Fruit fly (Drosophila melanogaster): Measurements from ENCODE around the gene alphaTub85E.
A peak's percentile ranks its signal among the peaks of the same experiment; 100 is the strongest.

The alphaTub85E gene

dm6 chr3R:9767620-9768592 lies 34.9 kb upstream of the alphaTub85E start, which contains the start of gene Naa80 (continued):
- TF ChIP-seq Sox14 (GFP tag; optimal IDR thresholded peaks at IDR 0.05) (peak; percentile 83), Hr39 (GFP tag; optimal IDR thresholded peaks at IDR 0.05) (peak; percentile 67), eg (GFP tag; IDR thresholded peaks at IDR 0.05) (0 out of 3 replicates have a peak, but pooled peaks have one; percentile 30), esn (GFP tag; optimal IDR thresholded peaks at IDR 0.05) (peak; percentile 68), CG6854 (GFP tag; optimal IDR thresholded peaks at IDR 0.05) (no peak), fkh (GFP tag; optimal IDR thresholded peaks at IDR 0.05) (peak; percentile 80), Ets21C (GFP tag; optimal IDR thresholded peaks at IDR 0.05) (no peak), Hr38 (GFP tag; optimal IDR thresholded peaks at IDR 0.05) (no peak), Eip78C (GFP tag) (peak; percentile 89), Sox15 (GFP tag; optimal IDR thresholded peaks at IDR 0.05) (peak; percentile 24), CG7368 (GFP tag; optimal IDR thresholded peaks at IDR 0.05) (peak; percentile 57), Ets96B (tag; optimal IDR thresholded peaks at IDR 0.05) (no peak), cyc (GFP tag; optimal IDR thresholded peaks at IDR 0.05) (peak; percentile 73), Gug (GFP tag; IDR thresholded peaks at IDR 0.05) (no peak), CG31627 (GFP tag; optimal IDR thresholded peaks at IDR 0.05) (peak; percentile 79), CG3032 (tag; optimal IDR thresholded peaks at IDR 0.05) (peak; percentile 38), vri (GFP tag; optimal IDR thresholded peaks at IDR 0.05) (peak; percentile 60), pdm3 (GFP tag; optimal IDR thresholded peaks at IDR 0.05) (no peak), CG34406 (GFP tag; optimal IDR thresholded peaks at IDR 0.05) (peak; percentile 40), spab (GFP tag; optimal IDR thresholded peaks at IDR 0.05) (peak; percentile 28), CG16779 (tag; optimal IDR thresholded peaks at IDR 0.05) (no peak), fd85E (GFP tag; optimal IDR thresholded peaks at IDR 0.05) (no peak), dsx (GFP tag; optimal IDR thresholded peaks at IDR 0.05; ENCODE audit: poor library complexity, severe bottlenecking) (peak; percentile 50), Eip93F (GFP tag; optimal IDR thresholded peaks at IDR 0.05) (no peak), CG11762 (GFP tag; optimal IDR thresholded peaks at IDR 0.05; ENCODE audit: insufficient read depth) (no peak), CG6808 (GFP tag; optimal IDR thresholded peaks at IDR 0.05) (peak; percentile 57), CG32006 (GFP tag; optimal IDR thresholded peaks at IDR 0.05) (no peak), Smox (GFP tag; optimal IDR thresholded peaks at IDR 0.05) (no peak), CG9139 (GFP tag; optimal IDR thresholded peaks at IDR 0.05) (no peak), OdsH (GFP tag; optimal IDR thresholded peaks at IDR 0.05) (peak; percentile 42), CG3919 (GFP tag; optimal IDR thresholded peaks at IDR 0.05) (peak; percentile 71), topi (GFP tag; optimal IDR thresholded peaks at IDR 0.05) (peak; percentile 82), svp (GFP tag) (no peak), Met (GFP tag; optimal IDR thresholded peaks at IDR 0.05) (no peak), lz (GFP tag; optimal IDR thresholded peaks at IDR 0.05) (peak; percentile 63), ss (GFP tag; optimal IDR thresholded peaks at IDR 0.05) (peak; percentile 47 to 65), fd59A (GFP tag; optimal IDR thresholded peaks at IDR 0.05) (peak; percentile 20), Hr4 (GFP tag; optimal IDR thresholded peaks at IDR 0.05) (no peak), CG6276 (GFP tag; optimal IDR thresholded peaks at IDR 0.05) (no peak), CG11294 (GFP tag; IDR thresholded peaks at IDR 0.05) (no peak), CG8632 (GFP tag; optimal IDR thresholded peaks at IDR 0.05) (peak; percentile 46), dac (GFP tag; optimal IDR thresholded peaks at IDR 0.05) (no peak)
